Worm (Caenorhabditis elegans) whole organism, L2 larva: ENCODE measurements around the gene nlp-13.

Experiments used
- aly-2 ChIP-seq: fragments of 150-350 bp; optimal IDR thresholded peaks from 2 replicates; lab custom pipeline; 2014; ENCODE audit warnings: missing biosample characterization, missing genetic modification characterization
- ceh-82 ChIP-seq: fragments of 150-350 bp; optimal IDR thresholded peaks from 2 replicates; lab custom pipeline; 2014; ENCODE audit warnings: missing biosample characterization, missing genetic modification characterization
- nhr-11 ChIP-seq: fragments of 150-350 bp; optimal IDR thresholded peaks from 2 replicates; lab custom pipeline; 2014; ENCODE audit warnings: missing biosample characterization, missing genetic modification characterization
- nhr-77 ChIP-seq: fragments of 150-350 bp; optimal IDR thresholded peaks from 2 replicates; lab custom pipeline; 2014; ENCODE audit warnings: missing biosample characterization, missing genetic modification characterization

DNA sequence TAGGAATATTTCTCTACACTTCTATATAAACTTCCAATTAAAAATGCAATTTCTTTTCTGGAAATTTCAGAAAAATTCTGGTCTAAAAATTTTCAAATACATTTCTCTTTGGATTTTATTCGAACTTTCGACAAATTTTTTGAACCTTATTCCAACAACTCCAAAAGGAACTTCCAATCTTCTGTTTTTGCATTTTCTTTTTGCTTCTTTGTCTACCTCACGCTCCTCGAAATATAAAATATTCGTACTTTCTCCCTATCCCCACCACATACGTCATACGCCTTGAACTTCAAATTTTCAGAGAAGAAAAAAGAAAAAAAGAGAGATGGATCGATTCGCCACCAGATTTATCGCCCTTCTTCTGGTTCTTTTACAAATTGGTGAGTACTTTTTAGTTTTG, 16.9 kb upstream of the nlp-13 start, which contains the start of gene nlp-9:
- TF ChIP-seq nhr-77 (no peak), nhr-11 (tag; lab: Kevin White, UChicago) (no peak), ceh-82 (no peak), aly-2 (tag; lab: Kevin White, UChicago) (no peak)
